Fruit fly (Drosophila melanogaster) whole organism, pupa: ENCODE results near the gene COX8.

Experiments
- CG10348 ChIP-seq: fragments of 200-800 bp; sonication (Bioruptor generic); IDR thresholded peaks from 2 replicates; pipeline ENCODE4 v1.3.6; 2022; ENCODE audit warnings: missing biosample characterization, missing genetic modification characterization
- CG15710 ChIP-seq: fragments of 200-800 bp; sonication (Bioruptor generic); optimal IDR thresholded peaks from 2 replicates; lab custom pipeline; 2018; ENCODE audit warnings: missing biosample characterization, mild to moderate bottlenecking, missing genetic modification characterization, moderate library complexity
- CG17806 ChIP-seq: fragments of 200-800 bp; sonication (Bioruptor generic); optimal IDR thresholded peaks from 2 replicates; lab custom pipeline; 2018; ENCODE audit warnings: missing biosample characterization, mild to moderate bottlenecking, missing genetic modification characterization, moderate library complexity
- CG8159 ChIP-seq: fragments of 200-800 bp; sonication (Bioruptor generic); optimal IDR thresholded peaks from 3 replicates; lab custom pipeline; 2018; ENCODE audit warnings: missing biosample characterization, mild to moderate bottlenecking, missing genetic modification characterization, moderate library complexity
- EcR ChIP-seq: fragments of 200-800 bp; sonication (Bioruptor generic); optimal IDR thresholded peaks from 3 replicates; lab custom pipeline; 2019; ENCODE audit warnings: missing biosample characterization, missing genetic modification characterization, mild to moderate bottlenecking, moderate library complexity, missing genetic modification reagents
- Pif1A ChIP-seq: fragments of 200-800 bp; sonication (Bioruptor generic); optimal IDR thresholded peaks from 3 replicates; lab custom pipeline; 2016; ENCODE audit warnings: missing biosample characterization, missing genetic modification characterization
- gl ChIP-seq: fragments of 200-800 bp; sonication (Bioruptor generic); optimal IDR thresholded peaks from 2 replicates; lab custom pipeline; 2018; ENCODE audit warnings: missing biosample characterization, mild to moderate bottlenecking, missing genetic modification characterization

DNA sequence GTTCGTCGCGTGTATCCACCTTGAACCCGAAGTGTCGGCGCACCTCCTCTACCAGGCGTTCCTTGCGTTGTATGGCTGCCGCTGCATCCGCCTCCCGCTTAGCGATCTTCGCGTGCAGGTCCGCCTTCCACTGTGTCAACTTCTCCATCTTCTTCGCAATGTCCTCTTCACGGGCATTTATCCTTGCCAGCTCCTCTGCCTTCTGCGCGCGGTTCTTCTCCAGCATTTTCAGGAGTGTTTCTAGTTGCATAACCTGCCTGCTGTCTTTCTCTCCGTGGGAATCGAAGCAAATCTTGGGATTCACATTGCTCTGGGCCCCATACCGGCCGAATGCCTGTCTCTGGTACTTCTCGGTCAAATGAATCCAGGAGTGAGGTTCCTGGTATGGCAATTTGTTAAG is 29.0 kb upstream of the COX8 start:
- TF ChIP-seq CG17806 (tag; lab: Kevin White, UChicago) (no peak), CG8159 (tag; lab: Kevin White, UChicago) (no peak), CG10348 (GFP tag; lab: Robert Waterston, UW) (no peak), EcR (GFP tag; lab: Kevin White, UChicago) (no peak), gl (no peak), CG15710 (tag; lab: Kevin White, UChicago) (no peak), Pif1A (GFP tag; lab: Kevin White, UChicago) (no peak)
